Fruit fly (Drosophila melanogaster) whole organism, pupa: Measurements from ENCODE around the gene Prp40.
A peak's percentile ranks its signal among the peaks of the same experiment; 100 is the strongest.

Source experiments
- CG10348 ChIP-seq: fragments of 200-800 bp; sonication (Bioruptor generic); IDR thresholded peaks from 2 replicates; pipeline ENCODE4 v1.3.6; 2022; ENCODE audit warnings: missing biosample characterization, missing genetic modification characterization
- CG12605 ChIP-seq: fragments of 200-800 bp; sonication (Bioruptor generic); IDR thresholded peaks from 2 replicates; pipeline ENCODE4 v1.3.6; 2022; ENCODE audit warnings: missing biosample characterization, missing genetic modification characterization
- CG13204 ChIP-seq: fragments of 200-800 bp; sonication (Bioruptor generic); optimal IDR thresholded peaks from 2 replicates; lab custom pipeline; 2018; ENCODE audit warnings: missing biosample characterization, mild to moderate bottlenecking, missing genetic modification characterization, moderate library complexity
- CG14655 ChIP-seq: fragments of 200-800 bp; sonication (Bioruptor generic); optimal IDR thresholded peaks from 3 replicates; lab custom pipeline; 2017; ENCODE audit warnings: mild to moderate bottlenecking, missing biosample characterization, missing genetic modification reagents, missing genetic modification characterization
- CG15710 ChIP-seq: fragments of 200-800 bp; sonication (Bioruptor generic); optimal IDR thresholded peaks from 2 replicates; lab custom pipeline; 2018; ENCODE audit warnings: missing biosample characterization, mild to moderate bottlenecking, missing genetic modification characterization, moderate library complexity
- CG17806 ChIP-seq: fragments of 200-800 bp; sonication (Bioruptor generic); optimal IDR thresholded peaks from 2 replicates; lab custom pipeline; 2018; ENCODE audit warnings: missing biosample characterization, mild to moderate bottlenecking, missing genetic modification characterization, moderate library complexity
- CG32121 ChIP-seq: fragments of 200-800 bp; sonication (Bioruptor generic); IDR thresholded peaks from 2 replicates; pipeline ENCODE4 v1.3.6; 2022; ENCODE audit warnings: missing biosample characterization, missing genetic modification characterization
- CG34367 ChIP-seq: fragments of 200-800 bp; sonication (Bioruptor generic); optimal IDR thresholded peaks from 2 replicates; lab custom pipeline; 2018; ENCODE audit warnings: missing biosample characterization, mild to moderate bottlenecking, missing genetic modification characterization
- CG4496 ChIP-seq: fragments of 200-800 bp; sonication (Bioruptor generic); IDR thresholded peaks from 3 replicates; pipeline ENCODE4 v1.3.6; 2022; ENCODE audit warnings: missing biosample characterization, missing genetic modification characterization
- CG8159 ChIP-seq: fragments of 200-800 bp; sonication (Bioruptor generic); optimal IDR thresholded peaks from 3 replicates; lab custom pipeline; 2018; ENCODE audit warnings: missing biosample characterization, mild to moderate bottlenecking, missing genetic modification characterization, moderate library complexity
- CG8301 ChIP-seq: fragments of 200-800 bp; sonication (Bioruptor generic); optimal IDR thresholded peaks from 2 replicates; lab custom pipeline; 2018; ENCODE audit warnings: missing biosample characterization, mild to moderate bottlenecking, missing genetic modification characterization
- CG9948 ChIP-seq: fragments of 200-800 bp; sonication (Bioruptor generic); optimal IDR thresholded peaks from 2 replicates; lab custom pipeline; 2018; ENCODE audit warnings: missing biosample characterization, mild to moderate bottlenecking, missing genetic modification characterization, moderate library complexity
- D1 ChIP-seq: fragments of 200-800 bp; sonication (Bioruptor generic); optimal IDR thresholded peaks from 2 replicates; lab custom pipeline; 2018; ENCODE audit warnings: missing biosample characterization, mild to moderate bottlenecking, missing genetic modification characterization, moderate library complexity
- EcR ChIP-seq: fragments of 200-800 bp; sonication (Bioruptor generic); optimal IDR thresholded peaks from 3 replicates; lab custom pipeline; 2019; ENCODE audit warnings: missing biosample characterization, missing genetic modification characterization, mild to moderate bottlenecking, moderate library complexity, missing genetic modification reagents
- Ets98B ChIP-seq: fragments of 200-800 bp; sonication (Bioruptor generic); IDR thresholded peaks from 2 replicates; pipeline ENCODE4 v1.3.6; 2022; ENCODE audit warnings: missing biosample characterization, missing genetic modification characterization
- Pif1A ChIP-seq: fragments of 200-800 bp; sonication (Bioruptor generic); optimal IDR thresholded peaks from 3 replicates; lab custom pipeline; 2016; ENCODE audit warnings: missing biosample characterization, missing genetic modification characterization
- Pif1B ChIP-seq: fragments of 200-800 bp; sonication (Bioruptor generic); optimal IDR thresholded peaks from 3 replicates; lab custom pipeline; 2016; ENCODE audit warnings: missing biosample characterization, missing genetic modification characterization
- Snoo ChIP-seq: fragments of 200-800 bp; sonication (Bioruptor generic); optimal IDR thresholded peaks from 3 replicates; lab custom pipeline; 2017; ENCODE audit warnings: missing biosample characterization, mild to moderate bottlenecking, missing genetic modification characterization, inconsistent platforms
- fd96Ca ChIP-seq: fragments of 200-800 bp; sonication (Bioruptor generic); IDR thresholded peaks from 3 replicates; pipeline ENCODE4 v1.3.6; 2022; ENCODE audit warnings: missing biosample characterization, missing genetic modification characterization
- gl ChIP-seq: fragments of 200-800 bp; sonication (Bioruptor generic); optimal IDR thresholded peaks from 2 replicates; lab custom pipeline; 2018; ENCODE audit warnings: missing biosample characterization, mild to moderate bottlenecking, missing genetic modification characterization
- rn ChIP-seq: fragments of 200-800 bp; sonication (Bioruptor generic); IDR thresholded peaks from 2 replicates; pipeline ENCODE4 v1.3.6; 2022; ENCODE audit warnings: missing biosample characterization, missing genetic modification characterization

Prp40 gene

DNA sequence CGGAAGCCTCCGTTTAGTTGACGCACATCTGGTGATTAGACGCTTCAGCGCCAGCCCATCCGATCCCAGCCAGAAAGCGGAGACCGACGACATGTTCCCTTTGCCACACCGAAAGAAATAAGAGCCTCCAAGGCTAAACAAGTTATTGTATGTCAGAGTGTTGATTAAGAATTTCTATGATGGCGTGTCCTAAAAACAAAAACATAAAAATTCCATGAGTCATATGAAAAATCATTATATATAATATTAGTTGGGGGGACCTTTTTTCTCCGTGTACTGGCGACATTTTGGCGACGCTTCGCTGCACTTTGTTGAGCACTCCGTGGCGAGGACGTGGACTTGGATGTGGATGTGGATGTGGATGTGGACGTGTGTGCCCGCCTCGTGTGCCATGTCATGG is 10.2 kb upstream of the Prp40 start:
- TF ChIP-seq gl (tag; lab: Kevin White, UChicago) (no peak), Snoo (tag; lab: Kevin White, UChicago) (peak; percentile 12), rn (GFP tag; lab: Robert Waterston, UW) (no peak), CG8159 (no peak), CG13204 (GFP tag; lab: Kevin White, UChicago) (no peak), CG9948 (peak; percentile 57), CG15710 (tag; lab: Kevin White, UChicago) (peak; percentile 52), EcR (no peak), CG8301 (tag; lab: Kevin White, UChicago) (peak; percentile 67), CG4496 (GFP tag; lab: Robert Waterston, UW) (peak; percentile 86), fd96Ca (GFP tag; lab: Robert Waterston, UW) (peak; percentile 74; the same call in 2 of the 3 replicates), Pif1A (GFP tag; lab: Kevin White, UChicago) (peak; percentile 69), CG14655 (peak; percentile 81), CG10348 (GFP tag; lab: Robert Waterston, UW) (no peak), CG34367 (tag; lab: Kevin White, UChicago) (peak; percentile 39), D1 (no peak), Ets98B (GFP tag; lab: Robert Waterston, UW) (peak; percentile 80), Pif1B (peak; percentile 44), CG12605 (GFP tag; lab: Robert Waterston, UW) (peak; percentile 54; the same call in 1 of the 2 replicates), CG17806 (tag; lab: Kevin White, UChicago) (peak; percentile 59), CG32121 (GFP tag; lab: Robert Waterston, UW) (peak; percentile 69)
- TF ChIP-seq, all 21 proteins: peak for 14

DNA sequence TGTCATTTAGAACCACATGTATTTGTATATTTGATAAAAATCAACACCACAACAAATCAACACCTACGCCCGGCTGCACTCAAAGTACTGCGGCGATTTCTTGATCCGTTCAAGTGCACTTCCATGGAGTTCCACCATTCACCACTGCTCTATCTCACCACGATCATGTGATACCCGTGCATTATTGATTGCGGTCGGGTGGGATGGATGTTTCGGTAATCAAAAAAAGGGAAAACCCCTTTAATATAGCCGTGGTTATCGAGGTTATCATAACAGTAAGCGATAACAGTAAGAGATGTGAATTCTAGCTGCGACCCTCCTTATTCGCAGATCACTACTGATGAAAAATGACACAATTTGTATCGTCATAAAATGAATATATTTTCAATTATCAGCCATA is 4.8 kb upstream of the Prp40 start, which contains the start of the genes CG17224 and CG17264:
CG17224 (minus strand) TSS at position 97 of the 400 bp plus-strand sequence.
CG17264 (plus strand) TSS at position 297 of the 400 bp plus-strand sequence.
- TF ChIP-seq CG14655, result no peak
- TF ChIP-seq CG12605 (GFP tag; lab: Robert Waterston, UW), result no peak
- TF ChIP-seq Snoo (tag; lab: Kevin White, UChicago), result no peak
- no peak for TF ChIP-seq CG8301 (tag; lab: Kevin White, UChicago)
- no peak for TF ChIP-seq CG4496 (GFP tag; lab: Robert Waterston, UW)
- no peak for TF ChIP-seq CG17806 (tag; lab: Kevin White, UChicago)

DNA sequence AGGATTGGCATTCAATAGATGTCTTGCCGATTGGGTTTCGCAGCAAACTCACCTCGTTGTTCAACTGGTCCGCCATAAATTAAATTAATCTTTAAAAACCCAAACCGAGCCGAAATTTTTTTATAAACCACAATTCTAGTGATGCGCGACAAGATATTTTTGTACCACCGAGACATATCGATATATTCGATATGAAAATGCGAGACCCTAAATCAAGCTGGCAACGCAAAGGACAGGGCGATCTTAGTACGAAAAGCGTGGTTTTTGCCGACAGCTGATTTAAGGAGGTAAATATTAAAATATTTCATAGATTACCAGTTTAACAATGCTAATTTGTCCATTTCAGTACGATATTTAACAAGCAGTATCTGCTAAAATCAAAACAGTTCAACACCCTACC is 6.0 kb downstream of the Prp40 start, which contains the start of the genes Sf3b2 and CG17219:
Sf3b2 (minus strand) TSS at position 157 of the 400 bp plus-strand sequence.
CG17219 (plus strand) TSS at position 242 of the 400 bp plus-strand sequence.
- no peak for TF ChIP-seq CG8301 (tag; lab: Kevin White, UChicago)
- no peak for TF ChIP-seq Pif1B
- no peak for TF ChIP-seq Pif1A (GFP tag; lab: Kevin White, UChicago)
- TF ChIP-seq CG12605 (GFP tag; lab: Robert Waterston, UW), result no peak
- no peak for TF ChIP-seq CG10348 (GFP tag; lab: Robert Waterston, UW)
- TF ChIP-seq CG8159, result no peak
- TF ChIP-seq gl (tag; lab: Kevin White, UChicago), result no peak
- TF ChIP-seq CG9948, result no peak
- TF ChIP-seq CG14655, result no peak
- no peak for TF ChIP-seq Snoo (tag; lab: Kevin White, UChicago)
- no peak for TF ChIP-seq CG34367 (tag; lab: Kevin White, UChicago)
- TF ChIP-seq Ets98B (GFP tag; lab: Robert Waterston, UW), result no peak
- TF ChIP-seq CG4496 (GFP tag; lab: Robert Waterston, UW), result no peak
- no peak for TF ChIP-seq D1

dm6 chr2L:3030350-3030749 is 7.3 kb downstream of the Prp40 start, which contains the start of gene GABPI:
Gene GABPI (plus strand): TSS chr2L:3030539.
- TF ChIP-seq Snoo (tag; lab: Kevin White, UChicago), result peak; percentile 21
- no peak for TF ChIP-seq CG17806 (tag; lab: Kevin White, UChicago)
- TF ChIP-seq, all 21 proteins: peak for 1

DNA sequence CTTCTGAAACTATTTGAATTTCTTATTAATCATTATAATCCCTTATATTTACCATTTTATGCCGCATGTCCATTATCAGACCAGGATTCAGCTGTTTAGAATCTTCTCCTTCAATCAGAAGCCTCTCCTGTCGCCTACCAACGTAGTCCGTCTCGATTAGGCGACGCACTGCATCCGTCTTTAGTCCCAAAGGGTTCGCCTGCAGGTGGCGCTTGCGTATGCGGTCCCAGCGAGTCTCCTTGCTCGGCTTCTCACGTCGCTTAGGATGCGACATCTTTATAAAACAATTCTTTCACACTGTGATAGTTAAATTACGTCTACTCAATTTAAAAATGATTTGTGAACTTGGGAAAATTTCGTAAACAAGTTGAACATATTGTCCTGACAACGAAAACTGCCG is 11.9 kb downstream of the Prp40 start, which contains the start of gene CG17258:
CG17258 (minus strand) TSS at position 380 of the 400 bp plus-strand sequence.
- TF ChIP-seq rn (GFP tag; lab: Robert Waterston, UW) (no peak), Pif1B (no peak), CG10348 (GFP tag; lab: Robert Waterston, UW) (no peak), CG12605 (GFP tag; lab: Robert Waterston, UW) (no peak), CG9948 (no peak), Snoo (tag; lab: Kevin White, UChicago) (no peak), CG13204 (GFP tag; lab: Kevin White, UChicago) (no peak), CG14655 (no peak), CG34367 (tag; lab: Kevin White, UChicago) (no peak), CG32121 (GFP tag; lab: Robert Waterston, UW) (no peak), gl (tag; lab: Kevin White, UChicago) (no peak), CG15710 (tag; lab: Kevin White, UChicago) (no peak), fd96Ca (GFP tag; lab: Robert Waterston, UW) (no peak), CG8301 (tag; lab: Kevin White, UChicago) (no peak), Ets98B (GFP tag; lab: Robert Waterston, UW) (no peak), Pif1A (GFP tag; lab: Kevin White, UChicago) (no peak), EcR (no peak), CG17806 (tag; lab: Kevin White, UChicago) (no peak)

- TF ChIP-seq D1 (no peak), CG8301 (tag; lab: Kevin White, UChicago) (peak; percentile 86), rn (GFP tag; lab: Robert Waterston, UW) (peak; percentile 82), CG13204 (GFP tag; lab: Kevin White, UChicago) (no peak), CG15710 (tag; lab: Kevin White, UChicago) (peak; percentile 89), Ets98B (GFP tag; lab: Robert Waterston, UW) (peak; percentile 82), CG9948 (peak; percentile 90), Snoo (tag; lab: Kevin White, UChicago) (peak; percentile 81), fd96Ca (GFP tag; lab: Robert Waterston, UW) (peak; percentile 76), CG10348 (GFP tag; lab: Robert Waterston, UW) (peak; percentile 90), EcR (no peak), Pif1B (peak; percentile 84), CG32121 (GFP tag; lab: Robert Waterston, UW) (peak; percentile 91), CG4496 (GFP tag; lab: Robert Waterston, UW) (peak; percentile 91), CG8159 (peak; percentile 86), CG34367 (tag; lab: Kevin White, UChicago) (peak; percentile 76), gl (tag; lab: Kevin White, UChicago) (peak; percentile 61), CG17806 (tag; lab: Kevin White, UChicago) (peak; percentile 90), Pif1A (GFP tag; lab: Kevin White, UChicago) (no peak), CG14655 (no peak), CG12605 (GFP tag; lab: Robert Waterston, UW) (peak; percentile 66)
These were observed 14.1 kb downstream of the Prp40 start, which contains the start of the genes CG17260 and SerRS for dm6 chr2L:3037153-3037579. Gene CG17260 (plus strand): TSS chr2L:3037230. Gene SerRS (minus strand): TSS chr2L:3037403.
